Worm (Caenorhabditis elegans) whole organism, late embryonic: ENCODE data around the gene idpp-11.

Experiments
- ahr-1 ChIP-seq: sonication (generic microtip); optimal IDR thresholded peaks from 2 replicates; lab custom pipeline; 2016; ENCODE audit warnings: missing genetic modification characterization, missing compliant biosample characterization
- ama-1 ChIP-seq: fragments of 150-350 bp; optimal IDR thresholded peaks from 2 replicates; lab custom pipeline; 2014
- ceh-14 ChIP-seq: sonication (generic microtip); optimal IDR thresholded peaks from 2 replicates; lab custom pipeline; 2016; ENCODE audit warnings: missing genotype, missing genetic modification characterization, missing compliant biosample characterization
- ceh-30 ChIP-seq: fragments of 150-350 bp; optimal IDR thresholded peaks from 2 replicates; lab custom pipeline; 2014; ENCODE audit warnings: missing biosample characterization, missing genetic modification characterization
- ceh-31 ChIP-seq: sonication (generic microtip); optimal IDR thresholded peaks from 2 replicates; lab custom pipeline; 2016; ENCODE audit warnings: missing genetic modification characterization, missing compliant biosample characterization
- ceh-6 ChIP-seq: fragments of 200-800 bp; sonication (Bioruptor generic); optimal IDR thresholded peaks from 2 replicates; lab custom pipeline; 2018; ENCODE audit warnings: mild to moderate bottlenecking, missing genetic modification characterization, missing compliant biosample characterization
- fax-1 ChIP-seq: sonication (generic microtip); optimal IDR thresholded peaks from 2 replicates; lab custom pipeline; 2016; ENCODE audit warnings: missing genotype, missing genetic modification characterization, missing compliant biosample characterization
- fkh-6 ChIP-seq: sonication (generic microtip); optimal IDR thresholded peaks from 2 replicates; lab custom pipeline; 2016; ENCODE audit warnings: missing genetic modification characterization, missing compliant biosample characterization
- mec-3 ChIP-seq: sonication (generic microtip); optimal IDR thresholded peaks from 2 replicates; lab custom pipeline; 2016; ENCODE audit warnings: borderline replicate concordance, missing genetic modification characterization, missing compliant biosample characterization
- nfya-1 ChIP-seq: sonication (generic microtip); optimal IDR thresholded peaks from 2 replicates; lab custom pipeline; 2017; ENCODE audit warnings: missing genetic modification characterization, mild to moderate bottlenecking, missing compliant biosample characterization, antibody characterized with exemption, moderate library complexity
- nhr-11 ChIP-seq: fragments of 150-350 bp; optimal IDR thresholded peaks from 2 replicates; lab custom pipeline; 2014; ENCODE audit warnings: missing biosample characterization, missing genetic modification characterization
- rnt-1 ChIP-seq: sonication (generic microtip); optimal IDR thresholded peaks from 2 replicates; lab custom pipeline; 2016; ENCODE audit warnings: missing genetic modification characterization, missing compliant biosample characterization
- sox-4 ChIP-seq: sonication (generic microtip); optimal IDR thresholded peaks from 2 replicates; lab custom pipeline; 2017; ENCODE audit warnings: mild to moderate bottlenecking, missing genetic modification characterization, inconsistent platforms, missing compliant biosample characterization
- unc-42 ChIP-seq: sonication (generic microtip); optimal IDR thresholded peaks from 2 replicates; lab custom pipeline; 2016; ENCODE audit warnings: missing genotype, missing genetic modification characterization, missing compliant biosample characterization
- ztf-16 ChIP-seq: sonication (generic microtip); optimal IDR thresholded peaks from 2 replicates; lab custom pipeline; 2017; ENCODE audit warnings: missing genetic modification characterization, missing compliant biosample characterization

The idpp-11 gene

DNA sequence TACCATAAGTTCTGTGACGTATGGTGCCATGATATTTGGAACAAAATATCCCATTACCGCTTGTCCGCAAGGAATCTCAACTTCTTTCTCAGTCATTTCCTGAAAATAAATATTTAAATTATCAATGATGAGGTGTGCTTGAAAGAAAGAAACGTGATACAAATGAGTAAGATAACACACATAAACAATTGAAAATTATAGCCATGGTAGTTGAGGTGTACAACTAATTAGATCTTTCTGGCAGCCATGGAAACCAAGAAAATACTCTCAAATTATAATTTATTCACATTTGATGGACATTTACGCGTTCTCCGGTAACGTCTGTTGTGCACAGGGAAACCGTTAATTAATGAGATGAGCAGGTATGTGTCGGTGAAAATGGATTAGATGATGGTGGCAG, 50.0 kb downstream of the idpp-11 start, which contains the start of gene C39D10.5:
TSS of gene C39D10.5 (minus strand) at position 101 of the 400 bp plus-strand sequence.
- TF ChIP-seq nhr-11 (tag; lab: Kevin White, UChicago) (no peak), fax-1 (tag; lab: Kevin White, UChicago) (no peak), rnt-1 (tag; lab: Kevin White, UChicago) (no peak), mec-3 (tag; lab: Kevin White, UChicago) (no peak), ama-1 (lab: Kevin White, UChicago) (no peak), ahr-1 (tag; lab: Kevin White, UChicago) (no peak), ceh-6 (GFP tag; lab: Kevin White, UChicago) (no peak), fkh-6 (tag; lab: Kevin White, UChicago) (no peak), ceh-14 (tag; lab: Kevin White, UChicago) (no peak), ceh-30 (tag; lab: Kevin White, UChicago) (no peak), unc-42 (tag; lab: Kevin White, UChicago) (no peak), ztf-16 (tag; lab: Kevin White, UChicago) (no peak), ceh-31 (tag; lab: Kevin White, UChicago) (no peak), nfya-1 (tag; lab: Kevin White, UChicago) (no peak), sox-4 (tag; lab: Kevin White, UChicago) (no peak)
